Fruit fly (Drosophila melanogaster) whole organism, adult: Measurements from ENCODE around the gene sky.

ENCODE experiments used
- CG14711 ChIP-seq: fragments of 200-800 bp; sonication (Bioruptor generic); optimal IDR thresholded peaks from 2 replicates; lab custom pipeline; 2018; ENCODE audit warnings: missing biosample characterization, mild to moderate bottlenecking, missing genetic modification characterization, moderate library complexity
- CG33017 ChIP-seq: fragments of 200-800 bp; sonication (Bioruptor generic); optimal IDR thresholded peaks from 2 replicates; lab custom pipeline; 2018; ENCODE audit warnings: missing biosample characterization, mild to moderate bottlenecking, missing genetic modification characterization, moderate library complexity
- CG7045 ChIP-seq: fragments of 200-800 bp; sonication (Bioruptor generic); optimal IDR thresholded peaks from 2 replicates; lab custom pipeline; 2017; ENCODE audit warnings: missing biosample characterization, mild to moderate bottlenecking, missing genetic modification characterization
- CG7101 ChIP-seq: fragments of 200-800 bp; sonication (Bioruptor generic); optimal IDR thresholded peaks from 2 replicates; lab custom pipeline; 2018; ENCODE audit warnings: missing biosample characterization, mild to moderate bottlenecking, missing genetic modification characterization, moderate library complexity
- Clk ChIP-seq: fragments of 200-800 bp; sonication (Bioruptor generic); optimal IDR thresholded peaks from 2 replicates; lab custom pipeline; 2017; ENCODE audit warnings: missing biosample characterization, missing genetic modification characterization
- Hr96 ChIP-seq: fragments of 200-800 bp; sonication (Bioruptor generic); optimal IDR thresholded peaks from 2 replicates; lab custom pipeline; 2016; ENCODE audit warnings: missing biosample characterization, missing genetic modification characterization
- bab1 ChIP-seq: fragments of 200-800 bp; sonication (Bioruptor generic); optimal IDR thresholded peaks from 3 replicates; lab custom pipeline; 2019; ENCODE audit warnings: missing biosample characterization, mild to moderate bottlenecking, missing genetic modification characterization, moderate library complexity
- kay ChIP-seq: fragments of 200-800 bp; sonication (Bioruptor generic); peaks from one replicate; lab custom pipeline; 2016; ENCODE audit warnings: missing biosample characterization, missing genetic modification characterization, borderline replicate concordance
- toe ChIP-seq: fragments of 200-800 bp; sonication (Bioruptor generic); optimal IDR thresholded peaks from 2 replicates; lab custom pipeline; 2016; ENCODE audit warnings: missing biosample characterization, missing genetic modification characterization

DNA sequence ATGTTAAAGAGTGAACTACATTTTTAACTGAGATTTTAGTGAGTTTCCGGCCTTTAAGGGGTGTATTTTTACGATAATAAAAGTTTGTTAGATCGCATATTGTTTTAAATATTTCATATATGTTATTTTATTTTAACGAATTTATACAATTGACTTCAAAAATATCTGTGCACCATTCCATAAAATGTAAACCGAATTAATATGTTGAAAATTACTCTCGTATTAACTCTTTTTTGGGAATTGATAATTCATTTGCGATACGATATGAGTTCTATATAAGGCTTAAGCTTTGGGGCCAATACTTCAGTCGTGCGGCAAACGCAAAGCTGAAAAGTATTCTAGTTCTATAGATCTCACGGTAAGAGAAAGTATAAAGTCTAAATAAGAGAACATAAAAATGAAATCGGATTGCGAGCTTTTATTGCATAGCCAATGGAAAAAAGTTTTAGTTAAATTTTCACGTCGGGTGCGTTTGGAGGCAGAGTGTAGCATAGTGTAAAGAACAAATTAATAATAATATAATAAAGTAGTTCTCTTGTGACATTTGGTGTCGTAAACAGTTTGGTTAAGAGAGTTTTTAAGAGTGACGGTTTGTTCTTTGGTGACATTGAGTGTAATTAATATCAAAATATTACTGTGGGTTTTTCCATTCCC is 94.5 kb downstream of the sky start:
- TF ChIP-seq Hr96 (GFP tag; lab: Kevin White, UChicago) (no peak), kay (peak; percentile 96), CG7101 (tag; lab: Kevin White, UChicago) (no peak), toe (GFP tag; lab: Kevin White, UChicago) (no peak), bab1 (GFP tag; lab: Kevin White, UChicago) (no peak), CG7045 (GFP tag; lab: Kevin White, UChicago) (no peak), CG33017 (tag; lab: Kevin White, UChicago) (peak; percentile 6), CG14711 (no peak), Clk (GFP tag; lab: Kevin White, UChicago) (no peak)
